Fruit fly (Drosophila melanogaster): ENCODE results near the gene Arl8.

- TF ChIP-seq CG12605 (GFP tag; IDR thresholded peaks at IDR 0.05) (no peak), CG34367 (tag; optimal IDR thresholded peaks at IDR 0.05) (no peak), CG8301 (tag; optimal IDR thresholded peaks at IDR 0.05) (no peak), CG10348 (GFP tag; IDR thresholded peaks at IDR 0.05) (no peak), rn (GFP tag; IDR thresholded peaks at IDR 0.05) (no peak), EcR (GFP tag; optimal IDR thresholded peaks at IDR 0.05) (no peak), Snoo (tag; optimal IDR thresholded peaks at IDR 0.05) (no peak), CG17806 (tag; optimal IDR thresholded peaks at IDR 0.05) (no peak), Pif1B (GFP tag; optimal IDR thresholded peaks at IDR 0.05) (no peak), CG8159 (tag; optimal IDR thresholded peaks at IDR 0.05) (no peak)
These were observed 22.6 kb downstream of the Arl8 start for dm6 chr3R:8149003-8149402.
